Fruit fly (Drosophila melanogaster): ENCODE results near the gene CG18628.

CG18628 gene

DNA sequence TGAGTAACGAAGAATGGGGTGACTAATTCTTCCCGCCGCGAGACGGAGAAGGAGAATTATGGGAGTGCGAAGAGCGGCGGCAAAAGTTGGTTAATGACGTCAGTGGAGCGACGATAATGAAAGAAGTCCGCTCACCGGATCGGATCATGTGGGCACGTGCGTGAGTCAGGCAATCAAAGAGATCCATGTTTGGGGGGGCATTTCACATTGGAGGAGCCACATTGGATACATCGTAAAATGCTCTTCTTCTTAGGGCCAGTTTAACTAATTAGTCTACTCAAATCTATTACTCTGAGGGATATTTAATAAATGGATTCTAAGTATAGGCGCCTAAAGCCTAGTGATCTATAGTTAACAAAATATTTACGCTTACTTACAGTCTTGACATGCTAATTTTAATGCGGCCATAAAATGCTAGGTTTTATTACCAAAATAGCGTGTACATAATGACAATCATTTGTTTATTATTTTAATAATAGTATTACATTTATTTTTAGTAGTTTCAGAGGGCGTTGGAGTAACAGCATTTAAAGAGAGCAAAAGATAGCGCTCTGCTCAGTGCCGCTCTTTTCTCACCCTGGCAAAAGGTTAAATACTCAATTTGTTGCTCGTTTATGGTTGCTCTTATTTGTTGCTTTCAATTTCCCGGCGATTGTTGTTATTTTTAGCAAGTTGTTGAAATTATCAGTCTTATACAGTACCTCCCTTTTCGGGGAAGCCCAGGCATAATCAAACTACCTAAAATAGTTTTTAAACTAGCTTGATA is 19.0 kb downstream of the CG18628 start:
- no peak for TF ChIP-seq Pif1B (GFP tag; optimal IDR thresholded peaks at IDR 0.05)
- TF ChIP-seq CG8159 (tag; optimal IDR thresholded peaks at IDR 0.05): no peak
- no peak for TF ChIP-seq CG32121 (GFP tag; IDR thresholded peaks at IDR 0.05)
- no peak for TF ChIP-seq rn (GFP tag; IDR thresholded peaks at IDR 0.05)
- TF ChIP-seq EcR (GFP tag; optimal IDR thresholded peaks at IDR 0.05): no peak
- no peak for TF ChIP-seq fd96Ca (GFP tag; IDR thresholded peaks at IDR 0.05)
- TF ChIP-seq CG34367 (tag; optimal IDR thresholded peaks at IDR 0.05): no peak
- TF ChIP-seq CG14655 (GFP tag; optimal IDR thresholded peaks at IDR 0.05): no peak
- no peak for TF ChIP-seq gl (tag; optimal IDR thresholded peaks at IDR 0.05)

DNA sequence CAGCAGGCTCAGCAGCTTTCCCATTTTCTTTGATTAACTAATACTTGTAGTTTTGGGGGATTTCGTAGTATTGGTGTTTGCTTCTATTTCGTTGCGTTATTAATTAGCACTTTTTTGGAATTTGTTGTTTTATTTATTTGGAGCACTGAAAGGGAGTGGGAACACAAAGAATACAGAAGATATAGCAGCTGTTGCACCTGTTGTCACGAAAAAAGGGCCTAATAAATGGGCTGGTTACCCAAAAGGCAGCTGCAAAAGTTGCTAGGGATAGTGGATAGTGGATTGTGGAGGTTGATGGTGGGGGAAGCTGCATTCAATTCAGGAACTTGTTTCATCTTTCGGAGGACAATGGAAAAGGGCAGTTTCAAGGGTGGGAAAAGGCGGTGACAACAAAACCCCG is 20.0 kb downstream of the CG18628 start:
- TF ChIP-seq CG13204 (GFP tag; optimal IDR thresholded peaks at IDR 0.05) (no peak), CG12605 (GFP tag; IDR thresholded peaks at IDR 0.05) (no peak), fd96Ca (GFP tag; IDR thresholded peaks at IDR 0.05) (no peak), EcR (GFP tag; optimal IDR thresholded peaks at IDR 0.05) (no peak), CG8159 (tag; optimal IDR thresholded peaks at IDR 0.05) (no peak), Pif1B (GFP tag; optimal IDR thresholded peaks at IDR 0.05) (no peak), Ets98B (GFP tag; IDR thresholded peaks at IDR 0.05) (no peak), CG4496 (GFP tag; IDR thresholded peaks at IDR 0.05) (no peak), rn (GFP tag; IDR thresholded peaks at IDR 0.05) (no peak), D1 (tag; optimal IDR thresholded peaks at IDR 0.05) (no peak), CG34367 (tag; optimal IDR thresholded peaks at IDR 0.05) (no peak), CG14655 (GFP tag; optimal IDR thresholded peaks at IDR 0.05) (no peak), CG17806 (tag; optimal IDR thresholded peaks at IDR 0.05) (no peak), Snoo (tag; optimal IDR thresholded peaks at IDR 0.05) (no peak), CG10348 (GFP tag; IDR thresholded peaks at IDR 0.05) (no peak), CG15710 (tag; optimal IDR thresholded peaks at IDR 0.05) (no peak), CG8301 (tag; optimal IDR thresholded peaks at IDR 0.05) (no peak), CG9948 (tag; optimal IDR thresholded peaks at IDR 0.05) (no peak), CG32121 (GFP tag; IDR thresholded peaks at IDR 0.05) (no peak)

dm6 chr3L:10659993-10660743 is 20.6 kb downstream of the CG18628 start:
- TF ChIP-seq CG17806 (tag; optimal IDR thresholded peaks at IDR 0.05) (no peak), CG10348 (GFP tag; IDR thresholded peaks at IDR 0.05) (no peak), gl (tag; optimal IDR thresholded peaks at IDR 0.05) (no peak), CG8159 (tag; optimal IDR thresholded peaks at IDR 0.05) (peak; percentile 10), D1 (tag; optimal IDR thresholded peaks at IDR 0.05) (no peak), Ets98B (GFP tag; IDR thresholded peaks at IDR 0.05) (no peak), CG32121 (GFP tag; IDR thresholded peaks at IDR 0.05) (no peak), CG34367 (tag; optimal IDR thresholded peaks at IDR 0.05) (peak; percentile 12), Snoo (tag; optimal IDR thresholded peaks at IDR 0.05) (no peak), fd96Ca (GFP tag; IDR thresholded peaks at IDR 0.05) (no peak), EcR (GFP tag; optimal IDR thresholded peaks at IDR 0.05) (no peak)

- TF ChIP-seq fd96Ca (GFP tag; IDR thresholded peaks at IDR 0.05) (peak; percentile 13; the same call in 1 of the 3 replicates), CG8301 (tag; optimal IDR thresholded peaks at IDR 0.05) (peak; percentile 9), rn (GFP tag; IDR thresholded peaks at IDR 0.05) (no peak), Snoo (tag; optimal IDR thresholded peaks at IDR 0.05) (no peak), CG12605 (GFP tag; IDR thresholded peaks at IDR 0.05) (no peak), Pif1B (GFP tag; optimal IDR thresholded peaks at IDR 0.05) (peak; percentile 19), Pif1A (GFP tag; optimal IDR thresholded peaks at IDR 0.05) (peak; percentile 42), gl (tag; optimal IDR thresholded peaks at IDR 0.05) (no peak), D1 (tag; optimal IDR thresholded peaks at IDR 0.05) (peak; percentile 62), CG32121 (GFP tag; IDR thresholded peaks at IDR 0.05) (peak; percentile 49; the same call in 1 of the 2 replicates), CG17806 (tag; optimal IDR thresholded peaks at IDR 0.05) (no peak), CG4496 (GFP tag; IDR thresholded peaks at IDR 0.05) (peak; percentile 31; the same call in 2 of the 3 replicates), EcR (GFP tag; optimal IDR thresholded peaks at IDR 0.05) (peak; percentile 45), CG14655 (GFP tag; optimal IDR thresholded peaks at IDR 0.05) (no peak), CG9948 (tag; optimal IDR thresholded peaks at IDR 0.05) (no peak), CG15710 (tag; optimal IDR thresholded peaks at IDR 0.05) (peak; percentile 36), CG34367 (tag; optimal IDR thresholded peaks at IDR 0.05) (no peak), CG13204 (GFP tag; optimal IDR thresholded peaks at IDR 0.05) (no peak), Ets98B (GFP tag; IDR thresholded peaks at IDR 0.05) (peak; percentile 23; the same call in 1 of the 2 replicates), CG8159 (tag; optimal IDR thresholded peaks at IDR 0.05) (no peak)
Measured at dm6 chr3L:10660744-10661589, 21.4 kb downstream of the CG18628 start, which contains the start of the genes CG32066 and CG8003. CG32066 (minus strand) TSS chr3L:10661013. CG8003 (plus strand) TSS chr3L:10661475.
